Worm (Caenorhabditis elegans) whole organism, young adult: ENCODE measurements around the gene F43E12.1.
A peak's percentile ranks its signal among the peaks of the same experiment; 100 is the strongest.

Experiments
- C06A6.2 ChIP-seq: fragments of 200-800 bp; sonication (Bioruptor generic); conservative IDR thresholded peaks from 2 replicates; pipeline ENCODE4 v1.3.6; 2022; ENCODE audit warnings: missing genetic modification characterization, missing compliant biosample characterization
- C17E4.6 ChIP-seq: fragments of 200-800 bp; sonication (Bioruptor generic); IDR thresholded peaks from 2 replicates; pipeline ENCODE4 v1.3.6; 2022; ENCODE audit warnings: missing genetic modification reagents, missing genetic modification characterization, missing compliant biosample characterization
- F22D6.2 ChIP-seq: sonication (generic microtip); optimal IDR thresholded peaks from 2 replicates; lab custom pipeline; 2016; ENCODE audit warnings: mild to moderate bottlenecking, missing genetic modification characterization, missing compliant biosample characterization
- F33H1.4 ChIP-seq: fragments of 200-800 bp; sonication (Bioruptor generic); IDR thresholded peaks from 2 replicates; pipeline ENCODE4 v1.3.6; 2022; ENCODE audit warnings: missing genetic modification reagents, missing genetic modification characterization, missing compliant biosample characterization
- F37B4.10 ChIP-seq: fragments of 200-800 bp; sonication (Bioruptor generic); IDR thresholded peaks from 2 replicates; pipeline ENCODE4 v1.3.6; 2022; ENCODE audit warnings: missing genetic modification characterization, missing compliant biosample characterization
- F39B2.1 ChIP-seq: fragments of 200-800 bp; sonication (Bioruptor generic); IDR thresholded peaks from 2 replicates; pipeline ENCODE4 v1.3.6; 2022; ENCODE audit warnings: missing genetic modification reagents, missing genetic modification characterization, missing compliant biosample characterization
- F49E8.2 ChIP-seq: sonication (generic microtip); optimal IDR thresholded peaks from 3 replicates; lab custom pipeline; 2017; ENCODE audit warnings: missing genetic modification characterization, mild to moderate bottlenecking, missing compliant biosample characterization, antibody characterized with exemption, moderate library complexity; ENCODE audit not compliant: insufficient read depth
- F55B11.4 ChIP-seq: sonication (generic microtip); optimal IDR thresholded peaks from 2 replicates; lab custom pipeline; 2016; ENCODE audit warnings: missing compliant biosample characterization, missing genetic modification characterization, borderline replicate concordance; ENCODE audit not compliant: insufficient read depth
- F57A8.1 ChIP-seq: fragments of 200-800 bp; sonication (Bioruptor generic); optimal IDR thresholded peaks from 2 replicates; lab custom pipeline; 2018; ENCODE audit warnings: mild to moderate bottlenecking, missing genetic modification characterization, moderate library complexity, missing compliant biosample characterization
- F57C9.4 ChIP-seq: sonication (generic microtip); optimal IDR thresholded peaks from 2 replicates; lab custom pipeline; 2017; ENCODE audit warnings: mild to moderate bottlenecking, missing genetic modification characterization, missing compliant biosample characterization
- K11D2.4 ChIP-seq: fragments of 200-800 bp; sonication (Bioruptor generic); IDR thresholded peaks from 2 replicates; pipeline ENCODE4 v1.3.6; 2022; ENCODE audit warnings: missing genetic modification reagents, missing genetic modification characterization, missing compliant biosample characterization
- T26A5.8 ChIP-seq: sonication (generic microtip); optimal IDR thresholded peaks from 2 replicates; lab custom pipeline; 2016; ENCODE audit warnings: missing genetic modification characterization, missing compliant biosample characterization
- Y56A3A.18 ChIP-seq: fragments of 200-800 bp; sonication (Bioruptor generic); IDR thresholded peaks from 2 replicates; pipeline ENCODE4 v1.3.6; 2022; ENCODE audit warnings: missing genetic modification reagents, missing genetic modification characterization, missing compliant biosample characterization
- ama-1 ChIP-seq, 3 experiments: fragments of 150-350 bp in 1 of 3; sonication (generic microtip) in 2 of 3; optimal IDR thresholded peaks; 2 replicates each; lab custom pipeline; 2014 to 2018; ENCODE audit warnings: missing biosample characterization in 2 of 3, missing genetic modification characterization in 2 of 3, missing genetic modification reagents in 2 of 3
- athp-1 ChIP-seq: sonication (generic microtip); optimal IDR thresholded peaks from 2 replicates; lab custom pipeline; 2017; ENCODE audit warnings: mild to moderate bottlenecking, missing genetic modification characterization, missing compliant biosample characterization
- attf-3 ChIP-seq: fragments of 200-800 bp; sonication (Bioruptor generic); conservative IDR thresholded peaks from 2 replicates; pipeline ENCODE4 v1.3.6; 2022; ENCODE audit warnings: missing genetic modification reagents, missing genetic modification characterization, missing compliant biosample characterization
- bed-1 ChIP-seq: fragments of 200-800 bp; sonication (Bioruptor generic); IDR thresholded peaks from 2 replicates; pipeline ENCODE4 v1.3.6; 2022; ENCODE audit warnings: missing genetic modification reagents, missing genetic modification characterization, missing compliant biosample characterization
- bed-2 ChIP-seq: fragments of 200-800 bp; sonication (Bioruptor generic); IDR thresholded peaks from 2 replicates; pipeline ENCODE4 v1.3.6; 2022; ENCODE audit warnings: missing genetic modification reagents, missing genetic modification characterization, missing compliant biosample characterization
- ceh-100 ChIP-seq: fragments of 200-800 bp; sonication (Bioruptor generic); IDR thresholded peaks from 2 replicates; pipeline ENCODE4 v1.3.6; 2022; ENCODE audit warnings: missing genetic modification reagents, missing genetic modification characterization, missing compliant biosample characterization
- ceh-58 ChIP-seq: fragments of 200-800 bp; sonication (Bioruptor generic); IDR thresholded peaks from 2 replicates; pipeline ENCODE4 v1.3.6; 2022; ENCODE audit warnings: missing genetic modification characterization, missing compliant biosample characterization
- dox-1 ChIP-seq: fragments of 200-800 bp; sonication (Bioruptor generic); IDR thresholded peaks from 2 replicates; pipeline ENCODE4 v1.3.6; 2022; ENCODE audit warnings: missing genetic modification reagents, missing genetic modification characterization, missing compliant biosample characterization
- efl-1 ChIP-seq: fragments of 150-350 bp; optimal IDR thresholded peaks from 2 replicates; lab custom pipeline; 2014; ENCODE audit warnings: missing biosample characterization, missing genetic modification reagents, missing genetic modification characterization
- egrh-3 ChIP-seq: fragments of 200-800 bp; sonication (Bioruptor generic); IDR thresholded peaks from 2 replicates; pipeline ENCODE4 v1.3.6; 2022; ENCODE audit warnings: missing genetic modification reagents, missing genetic modification characterization, missing compliant biosample characterization
- gei-17 ChIP-seq: fragments of 200-800 bp; sonication (Bioruptor generic); optimal IDR thresholded peaks from 2 replicates; lab custom pipeline; 2018; ENCODE audit warnings: mild to moderate bottlenecking, missing genetic modification characterization, missing compliant biosample characterization
- hmg-20 ChIP-seq: fragments of 200-800 bp; sonication (Bioruptor generic); IDR thresholded peaks from 2 replicates; pipeline ENCODE4 v1.3.6; 2022; ENCODE audit warnings: missing genetic modification reagents, missing genetic modification characterization, missing compliant biosample characterization
- hrde-1 ChIP-seq: sonication (generic microtip); optimal IDR thresholded peaks from 2 replicates; lab custom pipeline; 2016; ENCODE audit warnings: missing genetic modification characterization, mild to moderate bottlenecking, missing compliant biosample characterization, moderate library complexity, missing genotype, missing genetic modification reagents, borderline replicate concordance
- hsf-1 ChIP-seq: fragments of 200-800 bp; sonication (Bioruptor generic); IDR thresholded peaks from 2 replicates; pipeline ENCODE4 v1.3.6; 2022; ENCODE audit warnings: missing genetic modification reagents, missing genetic modification characterization, missing compliant biosample characterization
- let-526 ChIP-seq: fragments of 200-800 bp; sonication (Bioruptor generic); IDR thresholded peaks from 2 replicates; pipeline ENCODE4 v1.3.6; 2022; ENCODE audit warnings: missing genetic modification reagents, missing genetic modification characterization, missing compliant biosample characterization
- let-607 ChIP-seq, 2 experiments: fragments of 200-800 bp in 1 of 2; sonication (Bioruptor generic) in 1 of 2; sonication (generic microtip) in 1 of 2; optimal IDR thresholded peaks; 2 replicates each; lab custom pipeline; 2016 to 2018; ENCODE audit warnings: mild to moderate bottlenecking in 2 of 2, missing compliant biosample characterization in 2 of 2, missing genetic modification characterization in 2 of 2, moderate library complexity in 2 of 2, missing genotype in 1 of 2
- lin-54 ChIP-seq: fragments of 200-800 bp; sonication (Bioruptor generic); optimal IDR thresholded peaks from 2 replicates; lab custom pipeline; 2018; ENCODE audit warnings: mild to moderate bottlenecking, missing genetic modification characterization, missing compliant biosample characterization
- lir-1 ChIP-seq: fragments of 200-800 bp; sonication (Bioruptor generic); conservative IDR thresholded peaks from 2 replicates; pipeline ENCODE4 v1.3.6; 2022; ENCODE audit warnings: missing genetic modification reagents, missing genetic modification characterization, missing compliant biosample characterization
- mes-4 ChIP-seq: sonication (generic microtip); optimal IDR thresholded peaks from 2 replicates; lab custom pipeline; 2016; ENCODE audit warnings: missing genotype, missing genetic modification characterization, missing compliant biosample characterization
- nfya-2 ChIP-seq: fragments of 200-800 bp; sonication (Bioruptor generic); IDR thresholded peaks from 2 replicates; pipeline ENCODE4 v1.3.6; 2022; ENCODE audit warnings: missing genetic modification reagents, missing genetic modification characterization, missing compliant biosample characterization
- nhr-179 ChIP-seq: sonication (generic microtip); optimal IDR thresholded peaks from 2 replicates; lab custom pipeline; 2016; ENCODE audit warnings: mild to moderate bottlenecking, missing genetic modification characterization, missing compliant biosample characterization
- nhr-80 ChIP-seq: sonication (generic microtip); optimal IDR thresholded peaks from 2 replicates; lab custom pipeline; 2016; ENCODE audit warnings: missing genetic modification characterization, missing compliant biosample characterization
- nhr-90 ChIP-seq: sonication (generic microtip); optimal IDR thresholded peaks from 2 replicates; lab custom pipeline; 2016; ENCODE audit warnings: missing genotype, mild to moderate bottlenecking, missing genetic modification characterization, missing compliant biosample characterization
- pbrm-1 ChIP-seq: fragments of 200-800 bp; sonication (Bioruptor generic); IDR thresholded peaks from 2 replicates; pipeline ENCODE4 v1.3.6; 2022; ENCODE audit warnings: missing genetic modification reagents, missing genetic modification characterization, missing compliant biosample characterization
- tbp1 ChIP-seq: fragments of 200-800 bp; sonication (Bioruptor generic); optimal IDR thresholded peaks from 2 replicates; lab custom pipeline; 2018; ENCODE audit warnings: mild to moderate bottlenecking, missing genetic modification characterization, missing compliant biosample characterization
- ztf-3 ChIP-seq: fragments of 200-800 bp; sonication (Bioruptor generic); optimal IDR thresholded peaks from 2 replicates; lab custom pipeline; 2018; ENCODE audit warnings: mild to moderate bottlenecking, missing genetic modification characterization, missing compliant biosample characterization
- ztf-6 ChIP-seq: fragments of 200-800 bp; sonication (Bioruptor generic); IDR thresholded peaks from 2 replicates; pipeline ENCODE4 v1.3.6; 2022; ENCODE audit warnings: missing genetic modification reagents, missing genetic modification characterization, missing compliant biosample characterization

Gene F43E12.1

DNA sequence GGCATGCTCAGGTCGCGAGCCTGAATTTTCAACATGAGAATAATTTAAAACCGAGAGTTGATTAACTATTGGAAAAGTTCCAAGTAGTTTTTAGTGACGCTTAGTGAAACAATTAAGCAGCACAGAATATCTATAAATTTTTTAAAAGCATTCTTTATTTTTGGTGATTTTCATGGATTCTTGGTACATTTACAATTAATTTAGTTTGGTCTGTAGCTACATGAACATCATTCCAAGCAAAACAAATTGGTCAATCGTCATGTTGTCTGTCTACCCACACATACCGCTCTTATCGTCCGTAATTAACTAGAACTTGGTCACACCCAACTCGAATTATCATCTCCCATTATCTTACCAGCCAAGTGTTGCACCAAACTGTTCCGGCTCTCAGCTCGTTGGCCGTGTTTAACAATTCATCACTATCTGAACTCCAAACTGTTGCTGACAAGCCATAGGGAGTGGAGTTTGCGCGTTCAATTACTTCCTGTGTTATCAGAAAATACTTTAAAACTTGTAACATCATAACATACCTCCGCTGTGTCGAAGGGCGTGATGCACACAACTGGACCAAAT is 36.7 kb upstream of the F43E12.1 start:
- TF ChIP-seq bed-1 (0 out of 2 replicates have a peak, but pooled peaks have one; percentile 62), athp-1 (no peak), hrde-1 (tag; lab: Kevin White, UChicago) (no peak)

- TF ChIP-seq bed-2 (GFP tag; lab: Robert Waterston, UW) (no peak), nhr-80 (tag; lab: Kevin White, UChicago) (peak; percentile 6)
Measured at ce11 chrX:7143515-7143914, 33.9 kb upstream of the F43E12.1 start, which contains the start of gene alh-10. Gene alh-10 (minus strand): TSS chrX:7143641.

DNA sequence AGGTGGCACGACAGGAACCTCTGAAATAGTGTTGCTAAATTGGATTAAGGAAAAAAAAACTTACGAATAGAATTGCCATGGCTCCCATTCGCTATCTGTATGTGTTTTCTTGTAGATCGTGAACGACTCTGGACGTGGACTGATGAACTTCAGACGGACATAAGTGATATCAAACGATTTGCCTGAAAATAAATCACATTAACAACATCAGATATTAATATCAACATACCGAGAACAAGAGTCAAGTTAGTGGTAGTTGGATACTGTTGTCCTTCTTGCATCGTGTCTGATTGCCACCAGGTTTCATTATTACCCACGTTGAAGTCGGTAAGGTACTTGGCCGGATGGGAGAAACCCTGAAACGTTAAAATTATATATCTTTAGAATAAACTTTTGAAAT is 27.8 kb upstream of the F43E12.1 start:
- no peak for TF ChIP-seq F33H1.4 (GFP tag; lab: Robert Waterston, UW)
- no peak for TF ChIP-seq pbrm-1 (GFP tag; lab: Robert Waterston, UW)
- no peak for TF ChIP-seq F22D6.2 (tag; lab: Kevin White, UChicago)
- TF ChIP-seq F49E8.2, result no peak
- TF ChIP-seq lir-1 (GFP tag; lab: Robert Waterston, UW), result no peak
- TF ChIP-seq hmg-20 (GFP tag; lab: Robert Waterston, UW), result no peak
- no peak for TF ChIP-seq F39B2.1 (GFP tag; lab: Robert Waterston, UW)

DNA sequence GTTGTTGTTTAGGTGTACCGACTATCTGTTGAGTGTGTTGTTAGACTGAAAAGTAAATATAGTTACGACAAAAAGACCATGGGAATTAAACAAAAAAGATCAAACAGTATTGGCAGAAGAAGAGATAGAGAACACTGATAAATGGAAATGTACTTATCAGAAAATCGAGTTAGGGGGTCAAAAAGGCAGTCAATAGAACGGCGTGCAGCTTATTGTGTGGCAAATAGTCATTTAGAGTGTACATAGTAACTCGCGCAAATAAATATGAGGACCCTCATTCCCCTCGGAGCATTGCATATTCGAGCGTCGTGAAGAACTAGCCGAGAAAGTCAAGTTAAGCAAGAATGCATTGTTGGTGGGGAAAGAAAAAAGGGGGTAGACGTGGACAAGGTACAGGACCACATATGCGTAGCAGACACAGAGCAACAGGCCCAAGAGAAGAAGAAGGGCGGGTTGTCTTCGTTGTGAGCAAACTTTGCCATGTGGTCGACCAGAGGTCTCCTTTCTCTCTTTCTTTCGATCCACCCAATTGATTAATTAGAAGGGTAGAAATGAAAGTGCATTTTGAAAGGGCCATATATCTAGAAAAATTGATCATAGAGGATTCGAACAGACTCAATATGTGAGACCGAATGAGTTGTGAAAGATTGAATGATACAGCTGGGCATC is 26.1 kb upstream of the F43E12.1 start, which contains the start of gene lam-2:
Gene lam-2 (minus strand): TSS at position 51 of the 669 bp plus-strand sequence.
- TF ChIP-seq nhr-90 (tag; lab: Kevin White, UChicago) (no peak), ceh-100 (GFP tag; lab: Robert Waterston, UW) (no peak), F57A8.1 (GFP tag; lab: Kevin White, UChicago) (no peak), ama-1 (optimal IDR thresholded peaks at IDR 0.05; lab: Kevin White, UChicago) (no peak), ama-1 (GFP tag; optimal IDR thresholded peaks at IDR 0.05; lab: Kevin White, UChicago) (no peak), dox-1 (GFP tag; lab: Robert Waterston, UW) (no peak), C06A6.2 (GFP tag; lab: Robert Waterston, UW) (no peak), ztf-3 (GFP tag; lab: Kevin White, UChicago) (no peak), nhr-179 (tag; lab: Kevin White, UChicago) (no peak), efl-1 (no peak), nfya-2 (GFP tag; lab: Robert Waterston, UW) (no peak), gei-17 (no peak), attf-3 (no peak), ceh-58 (no peak), C17E4.6 (no peak)

DNA sequence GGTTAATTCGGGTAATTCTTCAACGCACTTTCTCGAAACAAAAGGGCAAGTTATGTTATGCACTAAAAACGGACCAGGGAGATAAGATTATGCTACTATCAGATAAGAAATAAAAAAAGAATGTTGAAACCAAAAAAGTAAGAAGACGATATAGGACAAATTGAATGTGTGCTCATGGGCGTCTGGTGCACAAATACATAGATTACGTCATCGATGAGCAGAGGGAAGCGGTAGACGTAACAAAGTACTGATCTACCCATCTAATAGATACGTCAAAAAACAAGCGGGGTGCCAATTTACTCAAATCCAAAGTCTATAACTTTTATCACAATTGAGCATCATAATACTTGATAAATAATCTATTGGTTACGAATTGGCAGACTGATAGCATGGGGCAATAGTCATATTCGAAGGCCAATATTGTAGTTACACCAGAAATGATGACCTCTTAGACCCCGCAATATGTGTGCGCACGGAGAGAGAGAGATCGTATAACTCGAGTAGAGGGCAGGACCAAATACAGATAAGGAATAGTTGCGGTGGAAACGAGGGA is 25.4 kb upstream of the F43E12.1 start:
- no peak for TF ChIP-seq mes-4 (tag; lab: Kevin White, UChicago)
- no peak for TF ChIP-seq lin-54 (GFP tag; lab: Kevin White, UChicago)
- no peak for TF ChIP-seq let-526 (GFP tag; lab: Robert Waterston, UW)
- no peak for TF ChIP-seq F37B4.10
- no peak for TF ChIP-seq egrh-3 (GFP tag; lab: Robert Waterston, UW)
- no peak for TF ChIP-seq dox-1 (GFP tag; lab: Robert Waterston, UW)
- TF ChIP-seq hsf-1 (GFP tag; lab: Robert Waterston, UW), result no peak
- TF ChIP-seq Y56A3A.18 (GFP tag; lab: Robert Waterston, UW), result no peak
- no peak for TF ChIP-seq nhr-80 (tag; lab: Kevin White, UChicago)
- no peak for TF ChIP-seq let-607 (tag; optimal IDR thresholded peaks at IDR 0.05; lab: Kevin White, UChicago)
- no peak for TF ChIP-seq F33H1.4 (GFP tag; lab: Robert Waterston, UW)
- no peak for TF ChIP-seq bed-2 (GFP tag; lab: Robert Waterston, UW)
- no peak for TF ChIP-seq ztf-6
- TF ChIP-seq tbp1 (GFP tag; lab: Kevin White, UChicago), result no peak
- TF ChIP-seq K11D2.4 (GFP tag; lab: Robert Waterston, UW), result no peak
- TF ChIP-seq T26A5.8 (tag; lab: Kevin White, UChicago), result no peak
- no peak for TF ChIP-seq F55B11.4 (tag; lab: Kevin White, UChicago)
- TF ChIP-seq F57C9.4 (tag; lab: Kevin White, UChicago), result no peak
- TF ChIP-seq hmg-20 (GFP tag; lab: Robert Waterston, UW), result no peak
- TF ChIP-seq, all 124 proteins: peak for 0
